Worm (Caenorhabditis elegans) whole organism, L1 larva: ENCODE data around the gene sre-40.

Experiments used
- C04F5.9 ChIP-seq: sonication (generic microtip); optimal IDR thresholded peaks from 2 replicates; lab custom pipeline; 2016; ENCODE audit warnings: missing genetic modification characterization, missing compliant biosample characterization
- C34B4.2 ChIP-seq: sonication (generic microtip); optimal IDR thresholded peaks from 2 replicates; lab custom pipeline; 2017; ENCODE audit warnings: mild to moderate bottlenecking, missing genetic modification characterization, missing compliant biosample characterization
- aha-1 ChIP-seq: fragments of 150-350 bp; optimal IDR thresholded peaks from 2 replicates; lab custom pipeline; 2014; ENCODE audit warnings: missing biosample characterization, missing genetic modification characterization
- aly-2 ChIP-seq: fragments of 150-350 bp; optimal IDR thresholded peaks from 2 replicates; lab custom pipeline; 2014; ENCODE audit warnings: missing biosample characterization, missing genetic modification characterization
- blmp-1 ChIP-seq: fragments of 150-350 bp; optimal IDR thresholded peaks from 2 replicates; lab custom pipeline; 2014; ENCODE audit warnings: missing biosample characterization, missing genetic modification characterization
- ceh-8 ChIP-seq: fragments of 200-800 bp; sonication (Bioruptor generic); optimal IDR thresholded peaks from 2 replicates; lab custom pipeline; 2018; ENCODE audit warnings: mild to moderate bottlenecking, missing genetic modification characterization, moderate library complexity, missing compliant biosample characterization
- ceh-82 ChIP-seq, 3 experiments: fragments of 150-350 bp in 1 of 3; sonication (generic microtip) in 2 of 3; optimal IDR thresholded peaks; 2 replicates each; lab custom pipeline; 2014 to 2017; ENCODE audit warnings: missing biosample characterization in 3 of 3, missing genetic modification characterization in 3 of 3
- ceh-88 ChIP-seq: fragments of 200-800 bp; sonication (Bioruptor generic); IDR thresholded peaks from 2 replicates; pipeline ENCODE4 v1.3.6; 2022; ENCODE audit warnings: missing genetic modification characterization, missing compliant biosample characterization
- ces-1 ChIP-seq: fragments of 150-350 bp; optimal IDR thresholded peaks from 2 replicates; lab custom pipeline; 2014; ENCODE audit warnings: missing biosample characterization, missing genetic modification reagents, missing genetic modification characterization
- dsc-1 ChIP-seq: sonication (generic microtip); optimal IDR thresholded peaks from 2 replicates; lab custom pipeline; 2016; ENCODE audit warnings: mild to moderate bottlenecking, missing genetic modification characterization, missing compliant biosample characterization
- efl-1 ChIP-seq, 4 experiments: fragments of 150-350 bp; optimal IDR thresholded peaks in 3 of 4; peaks in 1 of 4; 1 replicate in 1 of 4; 2 replicates in 3 of 4; lab custom pipeline; 2014; ENCODE audit warnings: missing biosample characterization in 2 of 4, missing genetic modification characterization in 2 of 4, missing genetic modification reagents in 2 of 4
- efl-3 ChIP-seq: fragments of 200-800 bp; sonication (Bioruptor generic); optimal IDR thresholded peaks from 2 replicates; lab custom pipeline; 2018; ENCODE audit warnings: mild to moderate bottlenecking, missing genetic modification characterization, missing compliant biosample characterization
- egl-13 ChIP-seq: sonication (generic microtip); optimal IDR thresholded peaks from 2 replicates; lab custom pipeline; 2016; ENCODE audit warnings: missing genotype, missing genetic modification reagents, missing genetic modification characterization, missing compliant biosample characterization
- elt-2 ChIP-seq: sonication (generic microtip); optimal IDR thresholded peaks from 2 replicates; lab custom pipeline; 2016; ENCODE audit warnings: missing genetic modification characterization, mild to moderate bottlenecking, inconsistent platforms, missing compliant biosample characterization, missing genetic modification reagents
- elt-3 ChIP-seq, 6 experiments: fragments of 150-350 bp in 1 of 6; sonication (generic microtip); optimal IDR thresholded peaks; 2 replicates each; lab custom pipeline; 2017 to 2018; ENCODE audit warnings: missing biosample characterization in 6 of 6, missing genetic modification characterization in 6 of 6, inconsistent platforms in 1 of 6
- ets-5 ChIP-seq: fragments of 200-800 bp; sonication (Bioruptor generic); IDR thresholded peaks from 2 replicates; pipeline ENCODE4 v1.3.6; 2022; ENCODE audit warnings: missing genetic modification characterization, missing compliant biosample characterization
- fkh-10 ChIP-seq: sonication (generic microtip); optimal IDR thresholded peaks from 2 replicates; lab custom pipeline; 2017; ENCODE audit warnings: missing biosample characterization, missing genetic modification reagents, missing genetic modification characterization
- fkh-4 ChIP-seq: sonication (generic microtip); optimal IDR thresholded peaks from 2 replicates; lab custom pipeline; 2016; ENCODE audit warnings: missing compliant biosample characterization, missing genetic modification characterization, borderline replicate concordance
- fkh-8 ChIP-seq: sonication (generic microtip); optimal IDR thresholded peaks from 2 replicates; lab custom pipeline; 2016; ENCODE audit warnings: mild to moderate bottlenecking, missing genetic modification characterization, missing compliant biosample characterization
- hlh-17 ChIP-seq: fragments of 200-800 bp; sonication (Bioruptor generic); optimal IDR thresholded peaks from 2 replicates; lab custom pipeline; 2018; ENCODE audit warnings: missing genetic modification characterization, mild to moderate bottlenecking, missing compliant biosample characterization, moderate library complexity, borderline replicate concordance
- hlh-4 ChIP-seq: sonication (generic microtip); optimal IDR thresholded peaks from 2 replicates; lab custom pipeline; 2016; ENCODE audit warnings: mild to moderate bottlenecking, missing genetic modification characterization, missing compliant biosample characterization
- hpl-2 ChIP-seq: fragments of 150-350 bp; optimal IDR thresholded peaks from 2 replicates; lab custom pipeline; 2014; ENCODE audit warnings: missing biosample characterization, missing genetic modification reagents, missing genetic modification characterization
- isw-1 ChIP-seq: fragments of 200-800 bp; sonication (Bioruptor generic); IDR thresholded peaks from 2 replicates; pipeline ENCODE4 v1.3.6; 2022; ENCODE audit warnings: missing genetic modification characterization, missing compliant biosample characterization
- lin-13 ChIP-seq: fragments of 150-350 bp; optimal IDR thresholded peaks from 2 replicates; lab custom pipeline; 2014; ENCODE audit warnings: missing biosample characterization, missing genetic modification reagents, missing genetic modification characterization
- lin-14 ChIP-seq: fragments of 200-800 bp; sonication (Bioruptor generic); optimal IDR thresholded peaks from 2 replicates; lab custom pipeline; 2018; ENCODE audit warnings: mild to moderate bottlenecking, missing genetic modification characterization, moderate library complexity, missing compliant biosample characterization
- lin-35 ChIP-seq, 2 experiments: fragments of 150-350 bp; optimal IDR thresholded peaks; 2 replicates each; lab custom pipeline; 2014; ENCODE audit warnings: missing biosample characterization in 2 of 2, missing genetic modification characterization in 2 of 2, missing genetic modification reagents in 2 of 2
- lin-39 ChIP-seq: fragments of 150-350 bp; optimal IDR thresholded peaks from 2 replicates; lab custom pipeline; 2014; ENCODE audit warnings: missing biosample characterization, missing genetic modification reagents, missing genetic modification characterization
- mab-9 ChIP-seq: fragments of 200-800 bp; sonication (Bioruptor generic); IDR thresholded peaks from 2 replicates; pipeline ENCODE4 v1.3.6; 2022; ENCODE audit warnings: missing genetic modification reagents, missing genetic modification characterization, missing compliant biosample characterization
- mef-2 ChIP-seq: fragments of 150-350 bp; optimal IDR thresholded peaks from 2 replicates; lab custom pipeline; 2014; ENCODE audit warnings: missing biosample characterization, missing genetic modification characterization
- mep-1 ChIP-seq: fragments of 150-350 bp; optimal IDR thresholded peaks from 2 replicates; lab custom pipeline; 2014; ENCODE audit warnings: missing biosample characterization, missing genetic modification characterization
- nhr-19 ChIP-seq: fragments of 200-800 bp; sonication (Bioruptor generic); conservative IDR thresholded peaks from 2 replicates; pipeline ENCODE4 v1.3.6; 2022; ENCODE audit warnings: missing genetic modification characterization, missing compliant biosample characterization
- nhr-20 ChIP-seq: sonication (generic microtip); optimal IDR thresholded peaks from 2 replicates; lab custom pipeline; 2016; ENCODE audit warnings: mild to moderate bottlenecking, missing genetic modification characterization, missing compliant biosample characterization
- nhr-237 ChIP-seq: fragments of 150-350 bp; optimal IDR thresholded peaks from 2 replicates; lab custom pipeline; 2014; ENCODE audit warnings: missing biosample characterization, missing genetic modification characterization
- nhr-71 ChIP-seq: sonication (generic microtip); optimal IDR thresholded peaks from 2 replicates; lab custom pipeline; 2016; ENCODE audit warnings: mild to moderate bottlenecking, missing genetic modification characterization, moderate library complexity, missing compliant biosample characterization
- pag-3 ChIP-seq: sonication (generic microtip); optimal IDR thresholded peaks from 2 replicates; lab custom pipeline; 2017; ENCODE audit warnings: missing genetic modification characterization, mild to moderate bottlenecking, missing compliant biosample characterization, antibody characterized with exemption, borderline replicate concordance; ENCODE audit not compliant: insufficient read depth
- pax-3 ChIP-seq: fragments of 200-800 bp; sonication (Bioruptor generic); optimal IDR thresholded peaks from 2 replicates; lab custom pipeline; 2018; ENCODE audit warnings: mild to moderate bottlenecking, missing genetic modification characterization, moderate library complexity, missing compliant biosample characterization
- pqm-1 ChIP-seq: sonication (generic microtip); optimal IDR thresholded peaks from 3 replicates; lab custom pipeline; 2017; ENCODE audit warnings: missing biosample characterization, missing genetic modification characterization
- rnt-1 ChIP-seq: sonication (generic microtip); optimal IDR thresholded peaks from 2 replicates; lab custom pipeline; 2016; ENCODE audit warnings: mild to moderate bottlenecking, missing genetic modification characterization, moderate library complexity, missing compliant biosample characterization
- skn-1 ChIP-seq: fragments of 150-350 bp; optimal IDR thresholded peaks from 2 replicates; lab custom pipeline; 2014; ENCODE audit warnings: missing biosample characterization, missing genetic modification characterization
- snpc-4 ChIP-seq: fragments of 150-350 bp; optimal IDR thresholded peaks from 2 replicates; lab custom pipeline; 2014; ENCODE audit warnings: missing biosample characterization, missing genetic modification characterization
- snu-23 ChIP-seq: sonication (generic microtip); optimal IDR thresholded peaks from 2 replicates; lab custom pipeline; 2016; ENCODE audit warnings: missing genetic modification characterization, missing compliant biosample characterization
- sup-37 ChIP-seq: fragments of 200-800 bp; sonication (Bioruptor generic); optimal IDR thresholded peaks from 2 replicates; lab custom pipeline; 2018; ENCODE audit warnings: mild to moderate bottlenecking, missing genetic modification characterization, missing compliant biosample characterization
- tbx-2 ChIP-seq: sonication (generic microtip); optimal IDR thresholded peaks from 2 replicates; lab custom pipeline; 2016; ENCODE audit warnings: missing genetic modification characterization, missing compliant biosample characterization
- unc-130 ChIP-seq: fragments of 150-350 bp; optimal IDR thresholded peaks from 2 replicates; lab custom pipeline; 2017; ENCODE audit warnings: missing biosample characterization, missing genetic modification characterization, inconsistent platforms
- zip-4 ChIP-seq: fragments of 200-800 bp; sonication (Bioruptor generic); optimal IDR thresholded peaks from 2 replicates; lab custom pipeline; 2018; ENCODE audit warnings: mild to moderate bottlenecking, missing genetic modification characterization, moderate library complexity, missing compliant biosample characterization
- ztf-11 ChIP-seq, 2 experiments: sonication (generic microtip); optimal IDR thresholded peaks; 2 replicates each; lab custom pipeline; 2016 to 2017; ENCODE audit warnings: missing genetic modification characterization in 2 of 2, missing biosample characterization in 1 of 2, missing compliant biosample characterization in 1 of 2

Gene sre-40

DNA sequence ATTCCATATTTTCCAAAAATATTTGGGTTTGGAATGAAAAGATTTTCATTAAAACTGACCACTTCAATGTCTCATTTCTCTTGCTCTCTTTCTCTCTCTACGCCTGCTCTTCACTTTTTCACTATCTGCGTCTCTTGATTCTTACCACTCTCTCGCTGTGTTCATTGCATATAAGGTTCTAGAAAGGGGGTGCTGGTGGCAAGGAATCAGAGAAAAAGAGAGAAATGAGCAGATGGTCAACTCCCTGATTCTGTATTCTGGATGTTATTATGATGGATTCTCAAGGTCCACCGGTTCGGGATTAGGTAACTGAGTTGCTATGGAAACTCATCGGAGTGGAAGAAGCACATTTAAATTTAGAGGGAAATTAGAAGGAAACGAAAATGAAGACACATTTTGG lies 42.8 kb downstream of the sre-40 start:
- TF ChIP-seq aly-2 (no peak), C04F5.9 (tag; lab: Kevin White, UChicago) (no peak), nhr-20 (tag; lab: Kevin White, UChicago) (no peak), sup-37 (GFP tag; lab: Kevin White, UChicago) (no peak), nhr-237 (no peak), mab-9 (GFP tag; lab: Robert Waterston, UW) (no peak), lin-35 (GFP tag; optimal IDR thresholded peaks at IDR 0.05; lab: Kevin White, UChicago) (peak in 1 of 2 experiments; percentile 5), ztf-11 (tag; optimal IDR thresholded peaks at IDR 0.05; lab: Kevin White, UChicago) (no peak), snu-23 (GFP tag; lab: Kevin White, UChicago) (no peak), fkh-4 (no peak), efl-3 (GFP tag; lab: Kevin White, UChicago) (no peak), pax-3 (no peak), blmp-1 (tag; lab: Kevin White, UChicago) (no peak), lin-14 (GFP tag; lab: Kevin White, UChicago) (peak; percentile 49), aha-1 (tag; lab: Kevin White, UChicago) (no peak), unc-130 (tag; lab: Kevin White, UChicago) (no peak), pqm-1 (no peak), lin-39 (no peak), nhr-19 (GFP tag; lab: Robert Waterston, UW) (no peak), dsc-1 (tag; lab: Kevin White, UChicago) (no peak), ceh-8 (GFP tag; lab: Kevin White, UChicago) (no peak), pag-3 (tag; lab: Kevin White, UChicago) (no peak), fkh-10 (no peak), tbx-2 (no peak), skn-1 (no peak), ets-5 (no peak), mep-1 (peak; percentile 5), elt-2 (tag; lab: Kevin White, UChicago) (no peak), ceh-88 (GFP tag; lab: Robert Waterston, UW) (no peak), isw-1 (GFP tag; lab: Robert Waterston, UW) (no peak), efl-1 (optimal IDR thresholded peaks at IDR 0.05; lab: Kevin White, UChicago) (peak; percentile 36 to 44), efl-1 (GFP tag; optimal IDR thresholded peaks at IDR 0.05 in 1 of 2; lab: Kevin White, UChicago) (no peak), hpl-2 (GFP tag; lab: Kevin White, UChicago) (no peak), lin-13 (GFP tag; lab: Kevin White, UChicago) (no peak), nhr-71 (tag; lab: Kevin White, UChicago) (no peak), elt-3 (tag; optimal IDR thresholded peaks at IDR 0.05; lab: Kevin White, UChicago) (no peak), rnt-1 (tag; lab: Kevin White, UChicago) (peak; percentile 9), hlh-17 (GFP tag; lab: Kevin White, UChicago) (no peak), fkh-8 (tag; lab: Kevin White, UChicago) (peak; percentile 29), mef-2 (tag; lab: Kevin White, UChicago) (no peak), C34B4.2 (no peak), ces-1 (GFP tag; lab: Kevin White, UChicago) (no peak), egl-13 (tag; lab: Kevin White, UChicago) (no peak), ceh-82 (tag; optimal IDR thresholded peaks at IDR 0.05; lab: Kevin White, UChicago) (peak in 1 of 3 experiments; percentile 4), zip-4 (GFP tag; lab: Kevin White, UChicago) (no peak), snpc-4 (no peak), hlh-4 (tag; lab: Kevin White, UChicago) (no peak)
